Fruit fly (Drosophila melanogaster) whole organism, embryonic: ENCODE data around the gene Top3alpha.
A peak's percentile ranks its signal among the peaks of the same experiment; 100 is the strongest.

ENCODE experiments used
- ATbp ChIP-seq: fragments of 200-800 bp; sonication (Bioruptor generic); optimal IDR thresholded peaks from 2 replicates; lab custom pipeline; 2017; ENCODE audit warnings: missing biosample characterization, mild to moderate bottlenecking, missing genetic modification characterization, missing genetic modification reagents
- Adf1 ChIP-seq: fragments of 200-800 bp; sonication (Bioruptor generic); IDR thresholded peaks from 2 replicates; pipeline ENCODE4 v1.3.6; 2022; ENCODE audit warnings: missing biosample characterization, missing genetic modification characterization
- Atf-2 ChIP-seq: fragments of 200-800 bp; sonication (Bioruptor generic); optimal IDR thresholded peaks from 2 replicates; lab custom pipeline; 2016; ENCODE audit warnings: missing biosample characterization, missing genetic modification characterization
- CG10209 ChIP-seq: fragments of 200-800 bp; sonication (Bioruptor generic); optimal IDR thresholded peaks from 3 replicates; lab custom pipeline; 2017; ENCODE audit warnings: missing biosample characterization, mild to moderate bottlenecking, missing genetic modification characterization, missing genetic modification reagents
- CG1024 ChIP-seq: fragments of 200-800 bp; sonication (Bioruptor generic); IDR thresholded peaks from 2 replicates; pipeline ENCODE4 v1.3.6; 2022; ENCODE audit warnings: missing biosample characterization, missing genetic modification characterization
- CG12744 ChIP-seq: fragments of 200-800 bp; sonication (Bioruptor generic); optimal IDR thresholded peaks from 2 replicates; lab custom pipeline; 2016; ENCODE audit warnings: missing biosample characterization, missing genetic modification characterization
- CG14441 ChIP-seq: fragments of 200-800 bp; sonication (Bioruptor generic); IDR thresholded peaks from 2 replicates; pipeline ENCODE4 v1.3.6; 2022; ENCODE audit warnings: missing biosample characterization, missing genetic modification characterization
- CG14965 ChIP-seq: fragments of 200-800 bp; sonication (Bioruptor generic); optimal IDR thresholded peaks from 2 replicates; lab custom pipeline; 2016; ENCODE audit warnings: missing biosample characterization, missing genetic modification characterization, borderline replicate concordance
- CG15601 ChIP-seq: fragments of 200-800 bp; sonication (Bioruptor generic); optimal IDR thresholded peaks from 3 replicates; lab custom pipeline; 2019; ENCODE audit warnings: missing biosample characterization, mild to moderate bottlenecking, missing genetic modification characterization, moderate library complexity
- CG17186 ChIP-seq: fragments of 200-800 bp; sonication (Bioruptor generic); optimal IDR thresholded peaks from 3 replicates; lab custom pipeline; 2017; ENCODE audit warnings: missing biosample characterization, missing genetic modification reagents, missing genetic modification characterization
- CG17359 ChIP-seq: fragments of 200-800 bp; sonication (Bioruptor generic); optimal IDR thresholded peaks from 3 replicates; lab custom pipeline; 2018; ENCODE audit warnings: missing biosample characterization, mild to moderate bottlenecking, missing genetic modification characterization, moderate library complexity
- CG18011 ChIP-seq: fragments of 200-800 bp; sonication (Bioruptor generic); optimal IDR thresholded peaks from 2 replicates; lab custom pipeline; 2017; ENCODE audit warnings: missing biosample characterization, missing genetic modification characterization, mild to moderate bottlenecking, moderate library complexity, missing genotype
- CG32767 ChIP-seq: fragments of 200-800 bp; sonication (Bioruptor generic); IDR thresholded peaks from 2 replicates; pipeline ENCODE4 v1.3.6; 2022; ENCODE audit warnings: missing biosample characterization, missing genetic modification characterization
- CG3847 ChIP-seq: fragments of 200-800 bp; sonication (Bioruptor generic); IDR thresholded peaks from 2 replicates; pipeline ENCODE4 v1.3.6; 2022; ENCODE audit warnings: missing biosample characterization, missing genetic modification characterization
- CG4282 ChIP-seq: fragments of 200-800 bp; sonication (Bioruptor generic); optimal IDR thresholded peaks from 2 replicates; lab custom pipeline; 2016; ENCODE audit warnings: missing biosample characterization, missing genetic modification characterization
- CG4424 ChIP-seq: fragments of 200-800 bp; sonication (Bioruptor generic); optimal IDR thresholded peaks from 3 replicates; lab custom pipeline; 2016; ENCODE audit warnings: missing biosample characterization, missing genetic modification characterization
- CG4617 ChIP-seq: fragments of 200-800 bp; sonication (Bioruptor generic); optimal IDR thresholded peaks from 3 replicates; lab custom pipeline; 2016; ENCODE audit warnings: missing biosample characterization, missing genetic modification characterization, borderline replicate concordance
- CG5245 ChIP-seq: fragments of 200-800 bp; sonication (Bioruptor generic); optimal IDR thresholded peaks from 3 replicates; lab custom pipeline; 2016; ENCODE audit warnings: missing biosample characterization, missing genetic modification characterization
- CG6854 ChIP-seq: fragments of 200-800 bp; sonication (Bioruptor generic); optimal IDR thresholded peaks from 3 replicates; lab custom pipeline; 2017; ENCODE audit warnings: missing biosample characterization, mild to moderate bottlenecking, missing genetic modification characterization
- CG7556 ChIP-seq: fragments of 200-800 bp; sonication (Bioruptor generic); optimal IDR thresholded peaks from 2 replicates; lab custom pipeline; 2017; ENCODE audit warnings: missing biosample characterization, mild to moderate bottlenecking, missing genetic modification characterization
- CG7786 ChIP-seq: fragments of 200-800 bp; sonication (Bioruptor generic); optimal IDR thresholded peaks from 2 replicates; lab custom pipeline; 2016; ENCODE audit warnings: missing biosample characterization, missing genetic modification characterization
- CG8924 ChIP-seq: fragments of 200-800 bp; optimal IDR thresholded peaks from 3 replicates; lab custom pipeline; 2019; ENCODE audit warnings: missing biosample characterization, mild to moderate bottlenecking, missing genetic modification characterization, moderate library complexity
- CG9215 ChIP-seq: fragments of 200-800 bp; sonication (Bioruptor generic); IDR thresholded peaks from 2 replicates; pipeline ENCODE4 v1.3.6; 2022; ENCODE audit warnings: missing biosample characterization, missing genetic modification characterization
- D19A ChIP-seq: fragments of 200-800 bp; optimal IDR thresholded peaks from 3 replicates; lab custom pipeline; 2019; ENCODE audit warnings: missing biosample characterization, mild to moderate bottlenecking, missing genetic modification characterization, moderate library complexity
- Doc3 ChIP-seq: fragments of 200-800 bp; sonication (Bioruptor generic); IDR thresholded peaks from 3 replicates; pipeline ENCODE4 v1.3.6; 2022; ENCODE audit warnings: missing biosample characterization, missing genetic modification characterization; ENCODE audit not compliant: partially characterized antibody
- E2f1 ChIP-seq: fragments of 200-800 bp; sonication (Bioruptor generic); IDR thresholded peaks from 2 replicates; pipeline ENCODE4 v1.3.6; 2022; ENCODE audit warnings: missing biosample characterization, missing genetic modification characterization
- Kr ChIP-seq: fragments of 200-800 bp; sonication (Bioruptor generic); optimal IDR thresholded peaks from 2 replicates; lab custom pipeline; 2017; ENCODE audit warnings: missing biosample characterization, mild to moderate bottlenecking, missing genetic modification characterization
- Lhr ChIP-seq: fragments of 200-800 bp; sonication (Bioruptor generic); optimal IDR thresholded peaks from 3 replicates; lab custom pipeline; 2017; ENCODE audit warnings: mild to moderate bottlenecking, missing biosample characterization, missing genetic modification reagents, missing genetic modification characterization
- Nf-YC ChIP-seq: fragments of 200-800 bp; optimal IDR thresholded peaks from 3 replicates; lab custom pipeline; 2019; ENCODE audit warnings: missing biosample characterization, mild to moderate bottlenecking, missing genetic modification characterization, moderate library complexity
- Optix ChIP-seq: fragments of 200-800 bp; sonication (Bioruptor generic); IDR thresholded peaks from 3 replicates; pipeline ENCODE4 v1.3.6; 2022; ENCODE audit warnings: missing biosample characterization, missing genetic modification characterization
- ac ChIP-seq: fragments of 200-800 bp; sonication (Bioruptor generic); optimal IDR thresholded peaks from 3 replicates; lab custom pipeline; 2017; ENCODE audit warnings: missing biosample characterization, mild to moderate bottlenecking, missing genetic modification characterization
- bowl ChIP-seq: fragments of 200-800 bp; sonication (Bioruptor generic); IDR thresholded peaks from 2 replicates; pipeline ENCODE4 v1.3.6; 2022; ENCODE audit warnings: missing biosample characterization, missing genetic modification characterization
- crc ChIP-seq: fragments of 200-800 bp; sonication (Bioruptor generic); optimal IDR thresholded peaks from 2 replicates; lab custom pipeline; 2016; ENCODE audit warnings: missing biosample characterization, missing genetic modification characterization
- crol ChIP-seq: fragments of 200-800 bp; sonication (Bioruptor generic); IDR thresholded peaks from 2 replicates; pipeline ENCODE4 v1.3.6; 2022; ENCODE audit warnings: missing biosample characterization, missing genetic modification characterization
- exex ChIP-seq: fragments of 200-800 bp; sonication (Bioruptor generic); optimal IDR thresholded peaks from 4 replicates; lab custom pipeline; 2018; ENCODE audit warnings: missing biosample characterization, mild to moderate bottlenecking, missing genetic modification characterization, moderate library complexity
- fd96Cb ChIP-seq: fragments of 200-800 bp; sonication (Bioruptor generic); optimal IDR thresholded peaks from 2 replicates; lab custom pipeline; 2018; ENCODE audit warnings: missing biosample characterization, mild to moderate bottlenecking, missing genetic modification characterization, moderate library complexity
- ftz-f1 ChIP-seq: fragments of 200-800 bp; sonication (Bioruptor generic); optimal IDR thresholded peaks from 2 replicates; lab custom pipeline; 2016; ENCODE audit warnings: missing biosample characterization, missing genetic modification characterization
- gem ChIP-seq: fragments of 200-800 bp; sonication (Bioruptor generic); optimal IDR thresholded peaks from 2 replicates; lab custom pipeline; 2019; ENCODE audit warnings: missing biosample characterization, mild to moderate bottlenecking, missing genetic modification characterization, moderate library complexity
- inv ChIP-seq: fragments of 200-800 bp; sonication (Bioruptor generic); IDR thresholded peaks from 2 replicates; pipeline ENCODE4 v1.3.6; 2022; ENCODE audit warnings: missing biosample characterization, missing genetic modification characterization; ENCODE audit not compliant: partially characterized antibody
- jing ChIP-seq: fragments of 200-800 bp; sonication (Bioruptor generic); optimal IDR thresholded peaks from 2 replicates; lab custom pipeline; 2018; ENCODE audit warnings: missing biosample characterization, mild to moderate bottlenecking, missing genetic modification characterization
- jumu ChIP-seq: fragments of 200-800 bp; sonication (Bioruptor generic); optimal IDR thresholded peaks from 3 replicates; lab custom pipeline; 2016; ENCODE audit warnings: missing biosample characterization, missing genetic modification characterization
- nmo ChIP-seq: fragments of 200-800 bp; sonication (Bioruptor generic); optimal IDR thresholded peaks from 2 replicates; lab custom pipeline; 2018; ENCODE audit warnings: missing biosample characterization, mild to moderate bottlenecking, missing genetic modification characterization, moderate library complexity
- odd ChIP-seq: fragments of 200-800 bp; sonication (Bioruptor generic); optimal IDR thresholded peaks from 2 replicates; lab custom pipeline; 2017; ENCODE audit warnings: missing biosample characterization, mild to moderate bottlenecking, missing genetic modification characterization
- pita ChIP-seq: fragments of 200-800 bp; sonication (Bioruptor generic); optimal IDR thresholded peaks from 2 replicates; lab custom pipeline; 2017; ENCODE audit warnings: missing biosample characterization, mild to moderate bottlenecking, missing genetic modification characterization
- run ChIP-seq: fragments of 200-800 bp; sonication (Bioruptor generic); optimal IDR thresholded peaks from 3 replicates; lab custom pipeline; 2018; ENCODE audit warnings: missing biosample characterization, mild to moderate bottlenecking, missing genetic modification characterization
- stwl ChIP-seq: fragments of 200-800 bp; sonication (Bioruptor generic); optimal IDR thresholded peaks from 3 replicates; lab custom pipeline; 2018; ENCODE audit warnings: missing biosample characterization, mild to moderate bottlenecking, missing genetic modification characterization, moderate library complexity
- tgo ChIP-seq: fragments of 200-800 bp; sonication (Bioruptor generic); IDR thresholded peaks from 3 replicates; pipeline ENCODE4 v1.3.6; 2022; ENCODE audit warnings: missing biosample characterization, missing genetic modification characterization
- yki ChIP-seq: fragments of >200 bp; optimal IDR thresholded peaks from 3 replicates; lab custom pipeline; 2018
- zen ChIP-seq: fragments of 200-800 bp; sonication (Bioruptor generic); optimal IDR thresholded peaks from 3 replicates; lab custom pipeline; 2018; ENCODE audit warnings: missing biosample characterization, mild to moderate bottlenecking, missing genetic modification characterization, moderate library complexity
- zen2 ChIP-seq: fragments of 200-800 bp; sonication (Bioruptor generic); IDR thresholded peaks from 3 replicates; pipeline ENCODE4 v1.3.6; 2022; ENCODE audit warnings: missing biosample characterization, missing genetic modification characterization; ENCODE audit not compliant: partially characterized antibody
- zfh1 ChIP-seq: fragments of 200-800 bp; sonication (Bioruptor generic); IDR thresholded peaks from 3 replicates; pipeline ENCODE4 v1.3.6; 2022; ENCODE audit warnings: missing biosample characterization, missing genetic modification characterization

Gene Top3alpha

dm6 chr2L:19528308-19528707 lies 30.3 kb downstream of the Top3alpha start (continued):
- TF ChIP-seq run (tag; lab: Kevin White, UChicago) (peak; percentile 85), CG17186 (GFP tag; lab: Kevin White, UChicago) (no peak), crc (GFP tag; lab: Kevin White, UChicago) (peak; percentile 92), zen2 (GFP tag; lab: Robert Waterston, UW) (no peak), ftz-f1 (GFP tag; lab: Kevin White, UChicago) (peak; percentile 59), CG14965 (GFP tag; lab: Kevin White, UChicago) (peak; percentile 75), Doc3 (no peak), Nf-YC (peak; percentile 80), CG15601 (tag; lab: Kevin White, UChicago) (peak; percentile 68), ac (GFP tag; lab: Kevin White, UChicago) (peak; percentile 23), CG8924 (tag; lab: Kevin White, UChicago) (peak; percentile 97), CG17359 (peak; percentile 93), bowl (GFP tag; lab: Robert Waterston, UW) (peak; percentile 77; the same call in 1 of the 2 replicates), CG4282 (peak; percentile 89), exex (tag; lab: Kevin White, UChicago) (peak; percentile 90), ATbp (GFP tag; lab: Kevin White, UChicago) (peak; percentile 86), CG32767 (peak; percentile 93), CG7556 (GFP tag; lab: Kevin White, UChicago) (peak; percentile 95), CG6854 (GFP tag; lab: Kevin White, UChicago) (peak; percentile 96), fd96Cb (tag; lab: Kevin White, UChicago) (peak; percentile 80), CG12744 (GFP tag; lab: Kevin White, UChicago) (peak; percentile 96), CG4617 (peak; percentile 67), CG7786 (GFP tag; lab: Kevin White, UChicago) (peak; percentile 97), CG5245 (GFP tag; lab: Kevin White, UChicago) (peak; percentile 87), Lhr (GFP tag; lab: Kevin White, UChicago) (peak; percentile 25), D19A (tag; lab: Kevin White, UChicago) (peak; percentile 84), pita (GFP tag; lab: Kevin White, UChicago) (no peak), Kr (GFP tag; lab: Kevin White, UChicago) (no peak), tgo (peak; percentile 97), CG14441 (GFP tag; lab: Robert Waterston, UW) (peak; percentile 97), Atf-2 (GFP tag; lab: Kevin White, UChicago) (peak; percentile 88), CG9215 (peak; percentile 95), gem (tag; lab: Kevin White, UChicago) (peak; percentile 97), CG3847 (GFP tag; lab: Robert Waterston, UW) (peak; percentile 98), CG1024 (GFP tag; lab: Robert Waterston, UW) (peak; percentile 73), inv (GFP tag; lab: Robert Waterston, UW) (no peak), Optix (peak; percentile 82), E2f1 (GFP tag; lab: Robert Waterston, UW) (peak; percentile 95), jing (GFP tag; lab: Kevin White, UChicago) (peak; percentile 67), zen (tag; lab: Kevin White, UChicago) (peak; percentile 78), odd (GFP tag; lab: Kevin White, UChicago) (peak; percentile 92), zfh1 (peak; percentile 93), stwl (tag; lab: Kevin White, UChicago) (no peak), CG18011 (GFP tag; lab: Kevin White, UChicago) (peak; percentile 87), Adf1 (GFP tag; lab: Robert Waterston, UW) (peak; percentile 90), crol (GFP tag; lab: Robert Waterston, UW) (peak; percentile 46; the same call in 1 of the 2 replicates), CG4424 (peak; percentile 86), nmo (GFP tag; lab: Kevin White, UChicago) (peak; percentile 91), jumu (GFP tag; lab: Kevin White, UChicago) (peak; percentile 89), yki (lab: Kevin White, UChicago) (no peak), CG10209 (peak; percentile 95)
